Worm (Caenorhabditis elegans) whole organism, young adult: ENCODE measurements around the gene R05G6.10.

Experiments
- C17E4.6 ChIP-seq: fragments of 200-800 bp; sonication (Bioruptor generic); IDR thresholded peaks from 2 replicates; pipeline ENCODE4 v1.3.6; 2022; ENCODE audit warnings: missing genetic modification reagents, missing genetic modification characterization, missing compliant biosample characterization
- F10E7.11 ChIP-seq: sonication (generic microtip); optimal IDR thresholded peaks from 2 replicates; lab custom pipeline; 2017; ENCODE audit warnings: mild to moderate bottlenecking, missing genetic modification characterization, moderate library complexity, missing compliant biosample characterization
- ama-1 ChIP-seq, 3 experiments: fragments of 150-350 bp in 1 of 3; sonication (generic microtip) in 2 of 3; optimal IDR thresholded peaks; 2 replicates each; lab custom pipeline; 2014 to 2018; ENCODE audit warnings: missing biosample characterization in 2 of 3, missing genetic modification characterization in 2 of 3, missing genetic modification reagents in 2 of 3
- ceh-100 ChIP-seq: fragments of 200-800 bp; sonication (Bioruptor generic); IDR thresholded peaks from 2 replicates; pipeline ENCODE4 v1.3.6; 2022; ENCODE audit warnings: missing genetic modification reagents, missing genetic modification characterization, missing compliant biosample characterization
- dpff-1 ChIP-seq: sonication (generic microtip); optimal IDR thresholded peaks from 2 replicates; lab custom pipeline; 2017; ENCODE audit warnings: mild to moderate bottlenecking, missing genetic modification characterization, missing compliant biosample characterization
- egl-44 ChIP-seq: fragments of 200-800 bp; sonication (Bioruptor generic); IDR thresholded peaks from 2 replicates; pipeline ENCODE4 v1.3.6; 2022; ENCODE audit warnings: missing genetic modification reagents, missing genetic modification characterization, missing compliant biosample characterization
- egrh-3 ChIP-seq: fragments of 200-800 bp; sonication (Bioruptor generic); IDR thresholded peaks from 2 replicates; pipeline ENCODE4 v1.3.6; 2022; ENCODE audit warnings: missing genetic modification reagents, missing genetic modification characterization, missing compliant biosample characterization
- hsf-1 ChIP-seq: fragments of 200-800 bp; sonication (Bioruptor generic); IDR thresholded peaks from 2 replicates; pipeline ENCODE4 v1.3.6; 2022; ENCODE audit warnings: missing genetic modification reagents, missing genetic modification characterization, missing compliant biosample characterization
- let-607 ChIP-seq, 2 experiments: fragments of 200-800 bp in 1 of 2; sonication (Bioruptor generic) in 1 of 2; sonication (generic microtip) in 1 of 2; optimal IDR thresholded peaks; 2 replicates each; lab custom pipeline; 2016 to 2018; ENCODE audit warnings: mild to moderate bottlenecking in 2 of 2, missing compliant biosample characterization in 2 of 2, missing genetic modification characterization in 2 of 2, moderate library complexity in 2 of 2, missing genotype in 1 of 2
- snpc-4 ChIP-seq, 5 experiments: fragments of 150-350 bp in 1 of 5; sonication (generic microtip) in 4 of 5; optimal IDR thresholded peaks; 2 replicates each; lab custom pipeline; 2014 to 2018; ENCODE audit warnings: missing genetic modification characterization in 5 of 5, missing biosample characterization in 3 of 5, antibody characterized with exemption in 2 of 5, mild to moderate bottlenecking in 2 of 5, missing compliant biosample characterization in 2 of 5, missing genotype in 2 of 5, moderate library complexity in 2 of 5, missing genetic modification reagents in 1 of 5
- unc-62 ChIP-seq: fragments of 150-350 bp; optimal IDR thresholded peaks from 2 replicates; lab custom pipeline; 2014; ENCODE audit warnings: missing biosample characterization, missing genetic modification reagents, missing genetic modification characterization
- xnd-1 ChIP-seq: sonication (generic microtip); optimal IDR thresholded peaks from 2 replicates; lab custom pipeline; 2016; ENCODE audit warnings: missing genotype, missing genetic modification reagents, missing genetic modification characterization, missing compliant biosample characterization

ce11 chrIV:7500924-7501323 lies 41.4 kb downstream of the R05G6.10 start:
- TF ChIP-seq hsf-1 (no peak), ceh-100 (GFP tag; lab: Robert Waterston, UW) (no peak), ama-1 (optimal IDR thresholded peaks at IDR 0.05; lab: Kevin White, UChicago) (no peak), ama-1 (GFP tag; optimal IDR thresholded peaks at IDR 0.05; lab: Kevin White, UChicago) (no peak), dpff-1 (tag; lab: Kevin White, UChicago) (no peak), egl-44 (no peak), let-607 (tag; optimal IDR thresholded peaks at IDR 0.05; lab: Kevin White, UChicago) (no peak), xnd-1 (tag; lab: Kevin White, UChicago) (no peak), F10E7.11 (tag; lab: Kevin White, UChicago) (no peak), egrh-3 (GFP tag; lab: Robert Waterston, UW) (no peak), snpc-4 (GFP tag; optimal IDR thresholded peaks at IDR 0.05; lab: Kevin White, UChicago) (no peak), snpc-4 (tag; optimal IDR thresholded peaks at IDR 0.05; lab: Kevin White, UChicago) (no peak), C17E4.6 (GFP tag; lab: Robert Waterston, UW) (no peak), unc-62 (GFP tag; lab: Kevin White, UChicago) (no peak)
